Fruit fly (Drosophila melanogaster) whole organism, adult: ENCODE measurements around the gene CG15878.

Source experiments
- CG11617 ChIP-seq: fragments of 200-800 bp; sonication (Bioruptor generic); optimal IDR thresholded peaks from 2 replicates; lab custom pipeline; 2017; ENCODE audit warnings: mild to moderate bottlenecking, missing biosample characterization, missing genetic modification reagents, missing genetic modification characterization
- CG14711 ChIP-seq: fragments of 200-800 bp; sonication (Bioruptor generic); optimal IDR thresholded peaks from 2 replicates; lab custom pipeline; 2018; ENCODE audit warnings: missing biosample characterization, mild to moderate bottlenecking, missing genetic modification characterization, moderate library complexity
- CG1620 ChIP-seq: fragments of 200-800 bp; sonication (Bioruptor generic); optimal IDR thresholded peaks from 2 replicates; lab custom pipeline; 2016; ENCODE audit warnings: missing biosample characterization, missing genetic modification characterization
- CG33017 ChIP-seq: fragments of 200-800 bp; sonication (Bioruptor generic); optimal IDR thresholded peaks from 2 replicates; lab custom pipeline; 2018; ENCODE audit warnings: missing biosample characterization, mild to moderate bottlenecking, missing genetic modification characterization, moderate library complexity
- CG7045 ChIP-seq: fragments of 200-800 bp; sonication (Bioruptor generic); optimal IDR thresholded peaks from 2 replicates; lab custom pipeline; 2017; ENCODE audit warnings: missing biosample characterization, mild to moderate bottlenecking, missing genetic modification characterization
- Mnt ChIP-seq: fragments of 200-800 bp; sonication (Bioruptor generic); optimal IDR thresholded peaks from 2 replicates; lab custom pipeline; 2016; ENCODE audit warnings: missing biosample characterization, mild to moderate bottlenecking, missing genetic modification characterization
- cnc ChIP-seq, 2 experiments: fragments of >200 bp; optimal IDR thresholded peaks; 2 replicates each; lab custom pipeline; 2017
- kay ChIP-seq: fragments of 200-800 bp; sonication (Bioruptor generic); peaks from one replicate; lab custom pipeline; 2016; ENCODE audit warnings: missing biosample characterization, missing genetic modification characterization, borderline replicate concordance
- ovo ChIP-seq: fragments of 200-800 bp; sonication (Bioruptor generic); optimal IDR thresholded peaks from 2 replicates; lab custom pipeline; 2016; ENCODE audit warnings: missing biosample characterization, missing genetic modification characterization
- toe ChIP-seq: fragments of 200-800 bp; sonication (Bioruptor generic); optimal IDR thresholded peaks from 2 replicates; lab custom pipeline; 2016; ENCODE audit warnings: missing biosample characterization, missing genetic modification characterization

- TF ChIP-seq cnc (optimal IDR thresholded peaks at IDR 0.05; lab: Kevin White, UChicago) = no peak
- TF ChIP-seq CG7045 (GFP tag; lab: Kevin White, UChicago) = no peak
- no peak for TF ChIP-seq toe (GFP tag; lab: Kevin White, UChicago)
- TF ChIP-seq CG11617 (GFP tag; lab: Kevin White, UChicago) = no peak
- TF ChIP-seq CG14711 (tag; lab: Kevin White, UChicago) = no peak
- no peak for TF ChIP-seq ovo
- TF ChIP-seq CG33017 (tag; lab: Kevin White, UChicago) = no peak
- no peak for TF ChIP-seq Mnt (GFP tag; lab: Kevin White, UChicago)
- TF ChIP-seq kay = no peak
- no peak for TF ChIP-seq CG1620 (GFP tag; lab: Kevin White, UChicago)
Observed at dm6 chr3L:2164031-2164537, 48.2 kb downstream of the CG15878 start.
